Worm (Caenorhabditis elegans) whole organism, early embryonic: ENCODE data around the gene dcaf-1.
"Not testable (repeated sequence)": the region's sequence is repeated elsewhere in the genome, so short reads cannot be mapped to it uniquely, and the experiment has no call there.

ENCODE experiments used
- B0310.2 ChIP-seq: sonication (generic microtip); optimal IDR thresholded peaks from 2 replicates; lab custom pipeline; 2016; ENCODE audit warnings: mild to moderate bottlenecking, missing genetic modification characterization, missing compliant biosample characterization
- F13C5.2 ChIP-seq: sonication (generic microtip); optimal IDR thresholded peaks from 2 replicates; lab custom pipeline; 2017; ENCODE audit warnings: mild to moderate bottlenecking, missing genetic modification characterization, inconsistent platforms, missing compliant biosample characterization
- aly-1 ChIP-seq: sonication (generic microtip); optimal IDR thresholded peaks from 2 replicates; lab custom pipeline; 2016; ENCODE audit warnings: missing genetic modification characterization, missing compliant biosample characterization
- ama-1 ChIP-seq: fragments of 150-350 bp; optimal IDR thresholded peaks from 2 replicates; lab custom pipeline; 2014
- ceh-13 ChIP-seq: fragments of 200-800 bp; sonication (Bioruptor generic); optimal IDR thresholded peaks from 2 replicates; lab custom pipeline; 2018; ENCODE audit warnings: mild to moderate bottlenecking, missing genetic modification characterization, missing compliant biosample characterization
- ceh-36 ChIP-seq: sonication (generic microtip); optimal IDR thresholded peaks from 2 replicates; lab custom pipeline; 2016; ENCODE audit warnings: missing genetic modification characterization, inconsistent platforms, missing compliant biosample characterization
- ets-7 ChIP-seq: sonication (generic microtip); optimal IDR thresholded peaks from 2 replicates; lab custom pipeline; 2016; ENCODE audit warnings: missing genotype, missing genetic modification characterization, missing compliant biosample characterization
- flt-1 ChIP-seq: fragments of 200-800 bp; sonication (Bioruptor generic); IDR thresholded peaks from 2 replicates; pipeline ENCODE4 v1.3.6; 2022; ENCODE audit warnings: missing genetic modification characterization, missing compliant biosample characterization
- hmbx-1 ChIP-seq: sonication (generic microtip); optimal IDR thresholded peaks from 2 replicates; lab custom pipeline; 2016; ENCODE audit warnings: mild to moderate bottlenecking, missing genetic modification characterization, missing compliant biosample characterization
- hmg-4 ChIP-seq: fragments of 200-800 bp; sonication (Bioruptor generic); optimal IDR thresholded peaks from 2 replicates; lab custom pipeline; 2018; ENCODE audit warnings: mild to moderate bottlenecking, missing genetic modification characterization, missing compliant biosample characterization
- hnd-1 ChIP-seq: sonication (generic microtip); optimal IDR thresholded peaks from 2 replicates; lab custom pipeline; 2016; ENCODE audit warnings: missing genetic modification characterization, missing compliant biosample characterization
- pes-1 ChIP-seq: fragments of 200-800 bp; sonication (Bioruptor generic); IDR thresholded peaks from 2 replicates; pipeline ENCODE4 v1.3.6; 2022; ENCODE audit warnings: missing genetic modification reagents, missing genetic modification characterization, missing compliant biosample characterization
- scrt-1 ChIP-seq: fragments of 200-800 bp; sonication (Bioruptor generic); IDR thresholded peaks from 2 replicates; pipeline ENCODE4 v1.3.6; 2022; ENCODE audit warnings: missing genetic modification characterization, missing compliant biosample characterization
- sea-1 ChIP-seq: fragments of 200-800 bp; sonication (Bioruptor generic); conservative IDR thresholded peaks from 2 replicates; pipeline ENCODE4 v1.3.6; 2022; ENCODE audit warnings: missing genetic modification characterization, missing compliant biosample characterization
- tbx-11 ChIP-seq: fragments of 200-800 bp; sonication (Bioruptor generic); IDR thresholded peaks from 2 replicates; pipeline ENCODE4 v1.3.6; 2022; ENCODE audit warnings: missing genetic modification characterization, missing compliant biosample characterization
- tbx-37 ChIP-seq: fragments of 200-800 bp; sonication (Bioruptor generic); conservative IDR thresholded peaks from 2 replicates; pipeline ENCODE4 v1.3.6; 2022; ENCODE audit warnings: missing genetic modification reagents, missing genetic modification characterization, missing compliant biosample characterization
- tra-4 ChIP-seq: sonication (generic microtip); optimal IDR thresholded peaks from 2 replicates; lab custom pipeline; 2017; ENCODE audit warnings: missing genetic modification characterization, missing compliant biosample characterization

The dcaf-1 gene

DNA sequence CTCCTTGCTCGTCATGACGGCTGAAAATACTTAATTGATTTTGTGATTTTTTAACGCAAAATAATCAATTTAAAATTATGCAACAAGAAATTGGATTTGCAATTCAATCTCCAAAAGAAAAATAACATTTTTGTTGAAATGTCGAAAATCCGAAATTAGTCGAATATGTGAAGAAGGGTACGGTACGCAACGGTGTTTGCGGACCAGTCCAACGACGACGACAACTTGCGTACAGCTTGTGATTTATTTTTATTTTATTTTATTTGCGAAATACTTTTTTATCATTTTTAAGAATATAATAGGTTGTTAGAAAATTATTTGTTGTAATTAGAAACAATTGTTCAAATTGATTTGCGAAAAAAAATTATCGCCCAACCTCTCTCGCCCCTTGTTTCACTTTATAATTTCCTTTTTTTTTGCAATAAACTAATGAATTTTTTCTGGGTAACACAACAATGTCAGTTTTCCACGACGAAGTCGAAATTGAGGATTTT, at the start of gene dcaf-1, which contains the start of gene dph-3:
dcaf-1 (minus strand) TSS at position 20 of the 494 bp plus-strand sequence.
dph-3 (plus strand) TSS at position 444 of the 494 bp plus-strand sequence.
- TF ChIP-seq ceh-36 (tag; lab: Kevin White, UChicago) (no peak), aly-1 (tag; lab: Kevin White, UChicago) (no peak), hmbx-1 (no peak), tbx-37 (GFP tag; lab: Robert Waterston, UW) (no peak), ceh-13 (GFP tag; lab: Kevin White, UChicago) (no peak), pes-1 (GFP tag; lab: Robert Waterston, UW) (no peak), flt-1 (GFP tag; lab: Robert Waterston, UW) (no peak), sea-1 (GFP tag; lab: Robert Waterston, UW) (no peak), ets-7 (tag; lab: Kevin White, UChicago) (no peak), tra-4 (tag; lab: Kevin White, UChicago) (no peak), F13C5.2 (tag; lab: Kevin White, UChicago) (no peak), scrt-1 (GFP tag; lab: Robert Waterston, UW) (no peak), hnd-1 (tag; lab: Kevin White, UChicago) (no peak), tbx-11 (GFP tag; lab: Robert Waterston, UW) (no peak), B0310.2 (tag; lab: Kevin White, UChicago) (no peak), ama-1 (lab: Kevin White, UChicago) (no peak)

DNA sequence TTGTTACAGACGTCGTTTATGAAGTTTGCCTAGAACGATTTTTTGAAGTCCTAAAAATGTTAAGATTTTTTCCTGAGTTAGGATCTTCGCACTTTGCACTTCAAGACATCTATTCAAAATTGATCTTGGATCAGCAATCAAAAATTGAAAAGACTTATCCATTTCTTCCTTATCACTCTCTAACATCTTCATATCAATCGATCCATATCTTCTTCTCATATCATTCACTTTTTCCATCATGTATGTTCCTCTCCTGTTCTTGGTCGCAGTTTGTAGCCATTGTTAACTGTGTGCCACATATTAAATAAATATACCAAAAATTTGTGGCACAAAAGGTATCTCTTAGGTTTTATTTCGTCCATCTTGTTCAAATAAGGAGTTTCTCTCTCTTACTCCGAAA, 49.2 kb upstream of the dcaf-1 start:
- TF ChIP-seq hnd-1 (tag; lab: Kevin White, UChicago) (no peak), tra-4 (tag; lab: Kevin White, UChicago) (no peak), ceh-36 (tag; lab: Kevin White, UChicago) (no peak), flt-1 (GFP tag; lab: Robert Waterston, UW) (no peak), pes-1 (GFP tag; lab: Robert Waterston, UW) (no peak), tbx-37 (GFP tag; lab: Robert Waterston, UW) (no peak), ama-1 (lab: Kevin White, UChicago) (no peak), ceh-13 (GFP tag; lab: Kevin White, UChicago) (no peak), sea-1 (GFP tag; lab: Robert Waterston, UW) (no peak), scrt-1 (GFP tag; lab: Robert Waterston, UW) (no peak), hmbx-1 (no peak), aly-1 (tag; lab: Kevin White, UChicago) (no peak), tbx-11 (GFP tag; lab: Robert Waterston, UW) (no peak), B0310.2 (tag; lab: Kevin White, UChicago) (no peak), hmg-4 (GFP tag; lab: Kevin White, UChicago) (no peak)

DNA sequence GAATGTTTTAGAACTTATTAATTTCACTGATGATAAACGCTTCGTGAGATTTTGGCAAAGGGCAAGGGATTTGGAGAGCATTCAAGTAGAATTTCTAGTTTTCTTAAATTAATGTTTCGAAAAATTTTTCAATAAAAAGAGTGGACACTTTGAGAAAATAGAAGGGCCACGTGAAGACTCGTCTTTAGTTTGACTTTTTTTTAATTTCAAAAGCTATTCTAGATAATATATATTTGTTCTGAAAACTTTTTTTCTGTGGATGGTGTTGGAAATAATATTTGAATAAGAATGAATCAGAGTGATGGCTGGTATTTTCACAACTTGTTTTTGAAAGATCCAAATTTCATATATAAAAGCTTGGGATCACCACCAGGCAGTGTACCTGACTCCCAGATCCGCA, 41.8 kb upstream of the dcaf-1 start, which contains the start of gene C28D4.8:
C28D4.8 (minus strand) TSS at position 101 of the 400 bp plus-strand sequence.
- TF ChIP-seq tbx-37 (GFP tag; lab: Robert Waterston, UW) (no peak), ets-7 (tag; lab: Kevin White, UChicago) (no peak), scrt-1 (GFP tag; lab: Robert Waterston, UW) (no peak), ama-1 (lab: Kevin White, UChicago) (no peak)

DNA sequence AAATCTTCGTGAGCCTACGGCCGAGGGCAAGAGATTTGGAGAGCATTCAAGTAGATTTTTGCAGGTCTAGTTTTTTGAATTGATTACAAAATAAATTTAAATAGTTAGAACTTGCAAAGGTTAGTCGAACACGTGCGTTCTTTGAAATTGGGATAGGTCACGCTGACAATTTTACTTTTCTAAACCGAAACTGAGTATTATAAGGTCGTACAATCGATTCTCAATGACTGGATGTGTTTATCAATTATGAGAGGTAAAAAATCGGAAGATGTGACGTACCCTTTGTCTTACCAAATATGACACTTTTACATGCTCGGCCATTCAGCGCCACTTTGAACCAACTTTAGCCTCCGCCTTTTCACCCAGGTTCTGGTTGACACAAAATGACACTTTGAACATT, 40.2 kb upstream of the dcaf-1 start, which contains the start of gene C28D4.5:
C28D4.5 (minus strand) TSS at position 101 of the 400 bp plus-strand sequence.
- TF ChIP-seq sea-1 (GFP tag; lab: Robert Waterston, UW) (no peak), hmg-4 (GFP tag; lab: Kevin White, UChicago) (no peak), F13C5.2 (tag; lab: Kevin White, UChicago) (no peak), hnd-1 (tag; lab: Kevin White, UChicago) (no peak), tra-4 (tag; lab: Kevin White, UChicago) (no peak), flt-1 (GFP tag; lab: Robert Waterston, UW) (no peak), ama-1 (lab: Kevin White, UChicago) (no peak), ceh-13 (GFP tag; lab: Kevin White, UChicago) (no peak), tbx-37 (GFP tag; lab: Robert Waterston, UW) (no peak), ceh-36 (tag; lab: Kevin White, UChicago) (no peak), scrt-1 (GFP tag; lab: Robert Waterston, UW) (no peak), hmbx-1 (no peak), aly-1 (tag; lab: Kevin White, UChicago) (no peak), pes-1 (GFP tag; lab: Robert Waterston, UW) (no peak), ets-7 (tag; lab: Kevin White, UChicago) (no peak)

DNA sequence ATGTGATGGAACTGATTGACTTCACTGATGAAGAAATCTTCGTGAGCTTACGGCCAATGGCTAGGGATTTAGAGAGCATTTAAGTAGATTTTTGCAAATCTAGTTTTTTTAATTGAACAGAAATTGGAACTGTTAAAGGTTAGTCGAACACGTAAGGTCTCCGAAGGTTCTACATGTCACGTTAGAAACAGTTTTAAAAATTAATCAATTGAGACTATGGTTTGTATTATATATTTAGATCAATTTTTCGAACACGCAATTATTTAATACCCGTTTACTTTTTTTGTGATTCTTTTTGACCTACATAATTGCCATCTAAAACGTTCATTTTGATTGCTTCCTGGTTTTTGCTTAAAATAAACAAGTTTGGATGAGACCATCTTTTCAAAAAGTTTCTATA, 38.4 kb upstream of the dcaf-1 start, which contains the start of gene C28D4.4:
C28D4.4 (minus strand) TSS at position 101 of the 400 bp plus-strand sequence.
- TF ChIP-seq B0310.2 (tag; lab: Kevin White, UChicago) (no peak), sea-1 (GFP tag; lab: Robert Waterston, UW) (no peak), ceh-13 (GFP tag; lab: Kevin White, UChicago) (no peak), aly-1 (tag; lab: Kevin White, UChicago) (no peak), hnd-1 (tag; lab: Kevin White, UChicago) (no peak)

DNA sequence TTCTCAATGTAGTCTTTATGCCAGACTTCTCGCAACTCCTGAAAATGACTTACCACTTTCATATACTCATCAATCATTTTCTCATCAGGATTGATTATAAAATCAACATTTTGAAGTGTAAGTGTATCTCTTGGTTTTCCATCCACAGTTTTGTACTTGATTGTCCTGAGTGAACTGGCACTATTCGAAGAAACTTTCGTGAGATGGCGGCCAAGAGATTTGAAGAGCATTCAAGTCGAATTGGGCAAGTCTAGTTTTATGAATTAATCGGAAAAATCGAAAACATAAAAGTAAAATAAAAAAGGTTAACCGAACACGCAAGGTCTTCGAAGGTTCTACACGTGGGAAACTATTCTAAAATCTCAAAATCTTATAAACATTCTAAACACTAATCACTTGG, 36.4 kb upstream of the dcaf-1 start, which contains the start of gene C28D4.7:
C28D4.7 (minus strand) TSS at position 265 of the 400 bp plus-strand sequence.
- no peak for TF ChIP-seq sea-1 (GFP tag; lab: Robert Waterston, UW)

DNA sequence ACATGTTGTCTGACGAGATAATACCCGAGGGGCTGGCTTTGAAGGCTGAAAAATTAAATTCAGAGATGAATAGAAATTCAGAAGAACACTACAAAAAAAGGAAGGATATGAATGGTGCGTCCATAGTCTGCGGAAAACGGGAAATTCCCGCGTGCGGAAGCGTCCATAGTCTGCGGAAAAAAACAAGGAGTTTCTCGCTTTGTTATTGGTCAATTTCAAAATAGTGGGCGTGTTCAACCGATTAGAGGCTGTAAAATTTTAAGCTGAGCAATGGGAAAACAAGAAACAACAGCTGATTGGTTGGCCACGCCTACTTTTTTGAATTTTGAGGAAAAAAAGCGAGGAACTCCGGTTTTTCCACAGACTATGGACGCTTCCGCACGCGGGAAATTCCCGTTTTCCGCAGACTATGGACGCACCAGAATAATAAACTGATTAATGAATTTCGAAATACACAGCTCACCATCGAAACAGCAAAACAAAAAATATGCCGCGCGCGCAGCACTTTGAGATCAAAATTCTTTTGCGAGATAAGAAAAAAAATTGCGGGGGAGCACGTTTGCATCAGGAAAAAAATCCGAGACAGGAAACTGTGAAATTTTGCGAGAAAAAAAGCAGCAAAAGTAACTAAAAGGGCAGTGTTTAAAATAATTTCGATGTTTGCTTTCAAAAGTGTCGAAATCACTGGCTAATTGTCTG, 34.5 kb upstream of the dcaf-1 start, which contains the start of gene gln-6:
gln-6 (minus strand) TSS at position 51 of the 699 bp plus-strand sequence.
- TF ChIP-seq tbx-37, tbx-11, scrt-1 (GFP tag; lab: Robert Waterston, UW): not testable (repeated sequence)
